Fruit fly (Drosophila melanogaster): ENCODE results near the gene Ilp6.

DNA sequence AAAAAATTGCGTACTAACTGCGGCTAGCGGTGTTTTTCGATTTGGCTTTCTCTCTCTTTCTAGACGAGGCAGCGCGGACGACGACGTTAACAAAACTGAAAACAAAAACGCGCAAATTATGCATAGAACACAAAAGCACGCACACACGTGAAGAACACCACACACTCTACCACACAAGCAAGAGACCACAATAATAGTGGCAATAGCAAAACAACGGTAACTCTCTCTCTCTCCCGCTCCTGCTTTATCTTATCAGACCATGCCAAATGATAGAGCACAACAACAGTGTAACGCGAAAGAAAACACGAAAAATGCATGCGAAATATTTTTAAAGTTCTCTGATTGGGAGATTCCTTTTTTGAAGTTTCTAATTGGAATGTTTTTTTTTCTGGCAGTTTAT is 19.7 kb upstream of the Ilp6 start:
- TF ChIP-seq bab1 (GFP tag; optimal IDR thresholded peaks at IDR 0.05) (no peak), CG5204 (GFP tag; optimal IDR thresholded peaks at IDR 0.05) (no peak)
